Fruit fly (Drosophila melanogaster) S2 (cell line): Measurements from ENCODE around the gene EMC10.
A peak's percentile ranks its signal among the peaks of the same experiment; 100 is the strongest.

Experiments used
- CG8478 ChIP-seq: fragments of >200 bp; optimal IDR thresholded peaks from 2 replicates; lab custom pipeline; 2018
- CTCF ChIP-seq, 2 experiments: fragments of >200 bp; optimal IDR thresholded peaks; 2 replicates each; lab custom pipeline; 2018

DNA sequence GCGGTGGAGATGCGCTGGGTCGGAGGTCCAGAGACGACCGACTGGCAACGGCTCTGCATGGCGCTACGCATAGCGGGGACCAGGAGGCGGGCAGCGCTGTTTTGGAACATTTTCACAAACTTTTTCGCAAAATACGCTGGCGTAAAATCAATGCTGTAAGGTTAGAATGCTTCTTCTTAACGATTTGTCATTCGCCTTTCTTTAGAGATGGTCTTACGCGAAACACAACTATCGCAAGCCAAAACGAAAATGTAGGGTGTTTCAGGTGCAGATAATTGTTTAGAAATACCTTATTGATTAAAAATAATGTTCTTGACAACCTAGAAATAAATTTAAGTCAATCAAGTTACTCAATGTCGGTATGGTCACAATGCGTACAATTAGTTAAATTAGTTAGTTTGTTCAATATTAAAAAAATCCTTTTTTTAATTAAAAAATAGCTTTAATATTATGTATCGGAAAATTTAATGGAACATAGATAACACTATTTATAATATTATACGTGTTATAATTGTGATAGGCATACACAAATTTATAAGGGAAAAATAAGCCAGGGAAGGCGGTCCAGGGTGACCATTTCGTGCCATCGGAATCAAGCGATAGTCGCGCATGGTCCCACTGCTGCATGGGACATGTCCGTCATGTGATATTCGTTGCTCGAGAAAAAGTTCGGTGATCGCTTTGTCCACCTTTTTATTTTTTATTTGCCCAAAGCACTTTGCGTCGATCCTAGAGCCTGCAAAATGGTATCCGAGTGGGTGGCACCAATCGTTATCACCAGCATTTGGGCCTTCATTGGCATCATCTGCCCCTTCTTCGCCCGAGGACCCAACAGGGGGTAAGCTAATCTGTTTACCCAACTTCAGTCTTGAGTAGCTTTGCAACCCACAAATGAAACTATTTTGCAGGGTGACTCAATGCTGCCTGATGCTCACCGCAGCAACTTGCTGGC, 34.4 kb upstream of the EMC10 start, which contains the start of the genes COX8 and VhaM9.7-b:
- peak; percentile 13 to 14 for TF ChIP-seq CTCF (optimal IDR thresholded peaks at IDR 0.05; lab: Kevin White, UChicago)
- no peak for TF ChIP-seq CG8478 (lab: Kevin White, UChicago)
